Fruit fly (Drosophila melanogaster): ENCODE results near the gene CG14143.

The CG14143 gene

dm6 chr3L:11119901-11120418 lies 14.8 kb upstream of the CG14143 start (continued):
- TF ChIP-seq CG14441 (GFP tag; IDR thresholded peaks at IDR 0.05) (no peak), B-H2 (GFP tag; optimal IDR thresholded peaks at IDR 0.05) (peak; percentile 54), corto (GFP tag; optimal IDR thresholded peaks at IDR 0.05) (peak; percentile 63), sd (tag; optimal IDR thresholded peaks at IDR 0.05) (peak; percentile 80), onecut (GFP tag; IDR thresholded peaks at IDR 0.05) (0 out of 2 replicates have a peak, but pooled peaks have one; percentile 5), nerfin-1 (tag; optimal IDR thresholded peaks at IDR 0.05) (peak; percentile 83), CG30431 (GFP tag; optimal IDR thresholded peaks at IDR 0.05) (no peak), Stat92E (GFP tag; optimal IDR thresholded peaks at IDR 0.05) (peak in 1 of 3 experiments; percentile 90), CG6175 (GFP tag; IDR thresholded peaks at IDR 0.05) (no peak), C15 (GFP tag; IDR thresholded peaks at IDR 0.05) (no peak), ewg (GFP tag; optimal IDR thresholded peaks at IDR 0.05) (peak; percentile 64), toy (GFP tag; IDR thresholded peaks at IDR 0.05) (no peak), Kr (GFP tag; optimal IDR thresholded peaks at IDR 0.05) (no peak), CG17612 (GFP tag; IDR thresholded peaks at IDR 0.05) (no peak), Tbp (GFP tag; optimal IDR thresholded peaks at IDR 0.05) (no peak), CG15601 (tag; optimal IDR thresholded peaks at IDR 0.05) (peak; percentile 65)

DNA sequence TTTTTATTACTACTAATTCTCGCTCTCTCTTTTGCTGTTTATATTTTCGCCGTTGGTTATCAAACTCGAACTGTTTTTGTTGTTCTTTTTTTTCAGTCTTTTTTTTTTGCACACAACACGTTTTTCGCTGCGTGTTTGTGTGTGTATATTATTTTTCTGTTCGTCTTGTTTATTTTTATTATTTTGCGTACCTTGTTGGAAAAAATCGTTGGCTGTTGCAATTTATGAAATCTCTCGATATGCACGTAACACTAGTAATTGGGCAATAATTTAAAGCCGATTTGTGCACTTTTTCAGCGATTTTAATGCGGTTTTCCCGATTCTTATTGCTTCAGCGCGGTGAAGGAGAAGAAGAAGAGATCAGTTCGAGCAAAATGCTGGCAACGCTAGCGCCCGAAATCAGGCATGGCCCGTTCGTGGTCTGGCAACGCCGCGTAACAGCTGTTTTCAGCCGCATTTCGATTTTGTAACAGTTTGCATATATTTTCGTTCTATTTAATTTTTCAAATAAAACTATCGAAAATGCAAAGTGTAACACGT lies 14.3 kb upstream of the CG14143 start, which contains the start of the genes FoxK and mRpL2:
FoxK (minus strand) TSS at position 365 of the 540 bp plus-strand sequence.
mRpL2 (plus strand) TSS at position 429 of the 540 bp plus-strand sequence.
- TF ChIP-seq zf30C (GFP tag; optimal IDR thresholded peaks at IDR 0.05), result peak; percentile 30
- TF ChIP-seq vvl (GFP tag; IDR thresholded peaks at IDR 0.05), result peak; percentile 56; the same call in 1 of the 2 replicates
- no peak for TF ChIP-seq CG8765 (GFP tag; IDR thresholded peaks at IDR 0.05)
- peak; percentile 68 for TF ChIP-seq Drgx (GFP tag; IDR thresholded peaks at IDR 0.05)
- peak; percentile 10 for TF ChIP-seq CG33213 (GFP tag; optimal IDR thresholded peaks at IDR 0.05)
- TF ChIP-seq CG2120 (GFP tag; optimal IDR thresholded peaks at IDR 0.05), result peak; percentile 40
- TF ChIP-seq ems (GFP tag; optimal IDR thresholded peaks at IDR 0.05), result no peak
- TF ChIP-seq CG9437 (GFP tag; optimal IDR thresholded peaks at IDR 0.05), result no peak
- TF ChIP-seq Deaf1 (tag; optimal IDR thresholded peaks at IDR 0.05), result no peak
- TF ChIP-seq HmgZ (tag; optimal IDR thresholded peaks at IDR 0.05), result peak; percentile 54
- TF ChIP-seq amos (GFP tag; IDR thresholded peaks at IDR 0.05; ENCODE audit: partially characterized antibody), result peak; percentile 49; the same call in 1 of the 2 replicates
- no peak for TF ChIP-seq pros (GFP tag; optimal IDR thresholded peaks at IDR 0.05)
- peak; percentile 25 for TF ChIP-seq CG17829 (tag; optimal IDR thresholded peaks at IDR 0.05)
- peak; percentile 71 for TF ChIP-seq CG1603 (tag; optimal IDR thresholded peaks at IDR 0.05)
- TF ChIP-seq da (GFP tag; optimal IDR thresholded peaks at IDR 0.05), result no peak
- peak; percentile 4 for TF ChIP-seq gem (tag; optimal IDR thresholded peaks at IDR 0.05)
- TF ChIP-seq Elba2 (GFP tag; optimal IDR thresholded peaks at IDR 0.05), result peak; percentile 99
- TF ChIP-seq Max (GFP tag; optimal IDR thresholded peaks at IDR 0.05), result peak; percentile 82
- TF ChIP-seq dm (GFP tag; optimal IDR thresholded peaks at IDR 0.05), result peak; percentile 90
- no peak for TF ChIP-seq CG10321 (GFP tag; IDR thresholded peaks at IDR 0.05)
- peak; percentile 72 for TF ChIP-seq Sin3A (optimal IDR thresholded peaks at IDR 0.05)
- TF ChIP-seq row (GFP tag; IDR thresholded peaks at IDR 0.05), result peak; percentile 20; the same call in 1 of the 3 replicates
- TF ChIP-seq CG3281 (GFP tag; optimal IDR thresholded peaks at IDR 0.05), result peak; percentile 5
- peak; percentile 55; the same call in 2 of the 3 replicates for TF ChIP-seq Opbp (GFP tag; IDR thresholded peaks at IDR 0.05; ENCODE audit: partially characterized antibody)
- peak; percentile 51; the same call in 1 of the 3 replicates for TF ChIP-seq CG34224 (GFP tag; IDR thresholded peaks at IDR 0.05; ENCODE audit: partially characterized antibody)
- peak; percentile 58 for TF ChIP-seq E2f2 (GFP tag; IDR thresholded peaks at IDR 0.05)
- peak; percentile 27; the same call in 1 of the 2 replicates for TF ChIP-seq tna (GFP tag; IDR thresholded peaks at IDR 0.05; ENCODE audit: partially characterized antibody)
- no peak for TF ChIP-seq dmrt11E (tag; optimal IDR thresholded peaks at IDR 0.05)
- peak; percentile 53 for TF ChIP-seq Sry-δ (GFP tag; optimal IDR thresholded peaks at IDR 0.05)
- TF ChIP-seq CG1233 (GFP tag; optimal IDR thresholded peaks at IDR 0.05), result no peak
- peak; percentile 10 for TF ChIP-seq CG12769 (tag; optimal IDR thresholded peaks at IDR 0.05)
- TF ChIP-seq sqz (GFP tag; optimal IDR thresholded peaks at IDR 0.05), result peak; percentile 83
- TF ChIP-seq trem (tag; optimal IDR thresholded peaks at IDR 0.05), result peak; percentile 63

Measured in whole organism, embryonic.